Worm (Caenorhabditis elegans) whole organism, mixed stage, embryonic: ENCODE results near the gene W10G11.1.

Experiments
- bed-3 ChIP-seq: fragments of 200-800 bp; sonication (Bioruptor generic); optimal IDR thresholded peaks from 3 replicates; lab custom pipeline; 2018; ENCODE audit warnings: mild to moderate bottlenecking, missing genetic modification characterization, moderate library complexity, missing compliant biosample characterization
- blmp-1 ChIP-seq: fragments of 150-350 bp; optimal IDR thresholded peaks from 2 replicates; lab custom pipeline; 2014; ENCODE audit warnings: missing biosample characterization, missing genetic modification characterization
- ceh-39 ChIP-seq: fragments of 150-350 bp; optimal IDR thresholded peaks from 2 replicates; lab custom pipeline; 2014; ENCODE audit warnings: missing biosample characterization, missing genetic modification characterization
- ceh-43 ChIP-seq: fragments of 200-800 bp; sonication (Bioruptor generic); optimal IDR thresholded peaks from 2 replicates; lab custom pipeline; 2018; ENCODE audit warnings: mild to moderate bottlenecking, missing genetic modification characterization, moderate library complexity, missing compliant biosample characterization
- ceh-83 ChIP-seq: fragments of 200-800 bp; sonication (Bioruptor generic); optimal IDR thresholded peaks from 2 replicates; lab custom pipeline; 2018; ENCODE audit warnings: mild to moderate bottlenecking, missing genetic modification characterization, missing compliant biosample characterization
- ces-1 ChIP-seq: fragments of 150-350 bp; optimal IDR thresholded peaks from 2 replicates; lab custom pipeline; 2014; ENCODE audit warnings: missing biosample characterization, missing genetic modification reagents, missing genetic modification characterization
- cnd-1 ChIP-seq: fragments of 200-800 bp; sonication (Bioruptor generic); optimal IDR thresholded peaks from 2 replicates; lab custom pipeline; 2018; ENCODE audit warnings: mild to moderate bottlenecking, missing genetic modification characterization, missing compliant biosample characterization
- drap-1 ChIP-seq: fragments of 200-800 bp; sonication (Bioruptor generic); optimal IDR thresholded peaks from 3 replicates; lab custom pipeline; 2018; ENCODE audit warnings: mild to moderate bottlenecking, missing genetic modification characterization, missing compliant biosample characterization
- elt-1 ChIP-seq: sonication (generic microtip); optimal IDR thresholded peaks from 2 replicates; lab custom pipeline; 2017; ENCODE audit warnings: missing genetic modification characterization, mild to moderate bottlenecking, missing compliant biosample characterization, antibody characterized with exemption, moderate library complexity, borderline replicate concordance; ENCODE audit not compliant: insufficient read depth
- elt-3 ChIP-seq: fragments of 150-350 bp; optimal IDR thresholded peaks from 2 replicates; lab custom pipeline; 2014; ENCODE audit warnings: missing biosample characterization, missing genetic modification characterization
- ham-2 ChIP-seq: fragments of 200-800 bp; sonication (Bioruptor generic); optimal IDR thresholded peaks from 2 replicates; lab custom pipeline; 2018; ENCODE audit warnings: mild to moderate bottlenecking, missing genetic modification characterization, missing compliant biosample characterization
- hlh-1 ChIP-seq: fragments of 150-350 bp; optimal IDR thresholded peaks from 2 replicates; lab custom pipeline; 2014; ENCODE audit warnings: missing biosample characterization, missing genetic modification reagents, missing genetic modification characterization
- lin-32 ChIP-seq: fragments of 200-800 bp; sonication (Bioruptor generic); optimal IDR thresholded peaks from 2 replicates; lab custom pipeline; 2018; ENCODE audit warnings: mild to moderate bottlenecking, missing genetic modification characterization, missing compliant biosample characterization
- lsy-2 ChIP-seq: fragments of 150-350 bp; optimal IDR thresholded peaks from 2 replicates; lab custom pipeline; 2014; ENCODE audit warnings: missing biosample characterization, missing genetic modification characterization
- mep-1 ChIP-seq: fragments of 150-350 bp; optimal IDR thresholded peaks from 2 replicates; lab custom pipeline; 2017; ENCODE audit warnings: missing biosample characterization, missing genetic modification reagents, missing genetic modification characterization, inconsistent platforms
- mls-2 ChIP-seq: sonication (generic microtip); optimal IDR thresholded peaks from 2 replicates; lab custom pipeline; 2016; ENCODE audit warnings: mild to moderate bottlenecking, missing genetic modification characterization, moderate library complexity, missing compliant biosample characterization
- nhr-12 ChIP-seq: fragments of 150-350 bp; optimal IDR thresholded peaks from 2 replicates; lab custom pipeline; 2014; ENCODE audit warnings: missing biosample characterization, missing genetic modification characterization
- nhr-2 ChIP-seq: fragments of 150-350 bp; optimal IDR thresholded peaks from 2 replicates; lab custom pipeline; 2014; ENCODE audit warnings: missing biosample characterization, missing genetic modification characterization
- nhr-237 ChIP-seq: fragments of 150-350 bp; optimal IDR thresholded peaks from 2 replicates; lab custom pipeline; 2014; ENCODE audit warnings: missing biosample characterization, missing genetic modification characterization
- nhr-28 ChIP-seq: fragments of 150-350 bp; optimal IDR thresholded peaks from 2 replicates; lab custom pipeline; 2014; ENCODE audit warnings: missing biosample characterization, missing genetic modification characterization
- nhr-76 ChIP-seq: sonication (generic microtip); optimal IDR thresholded peaks from 2 replicates; lab custom pipeline; 2017; ENCODE audit warnings: missing biosample characterization, missing genetic modification characterization
- pha-4 ChIP-seq: fragments of 150-350 bp; optimal IDR thresholded peaks from 2 replicates; lab custom pipeline; 2018; ENCODE audit warnings: missing biosample characterization, missing genetic modification reagents, missing genetic modification characterization
- sem-2 ChIP-seq: fragments of 200-800 bp; sonication (Bioruptor generic); optimal IDR thresholded peaks from 2 replicates; lab custom pipeline; 2018; ENCODE audit warnings: mild to moderate bottlenecking, missing genetic modification characterization, missing compliant biosample characterization
- snpc-4 ChIP-seq: fragments of 150-350 bp; optimal IDR thresholded peaks from 2 replicates; lab custom pipeline; 2014; ENCODE audit warnings: missing biosample characterization, missing genetic modification characterization
- sptf-1 ChIP-seq: sonication (generic microtip); optimal IDR thresholded peaks from 2 replicates; lab custom pipeline; 2017; ENCODE audit warnings: mild to moderate bottlenecking, missing genetic modification characterization, moderate library complexity, missing compliant biosample characterization
- tbx-8 ChIP-seq: fragments of 200-800 bp; sonication (Bioruptor generic); optimal IDR thresholded peaks from 2 replicates; lab custom pipeline; 2018; ENCODE audit warnings: mild to moderate bottlenecking, missing genetic modification characterization, moderate library complexity, missing compliant biosample characterization
- unc-120 ChIP-seq: sonication (generic microtip); optimal IDR thresholded peaks from 2 replicates; lab custom pipeline; 2017; ENCODE audit warnings: missing genetic modification characterization, missing compliant biosample characterization; ENCODE audit not compliant: poor library complexity, severe bottlenecking
- unc-39 ChIP-seq: fragments of 150-350 bp; optimal IDR thresholded peaks from 2 replicates; lab custom pipeline; 2014; ENCODE audit warnings: missing biosample characterization, missing genetic modification characterization
- unc-62 ChIP-seq: fragments of 150-350 bp; optimal IDR thresholded peaks from 2 replicates; lab custom pipeline; 2014; ENCODE audit warnings: missing biosample characterization, missing genetic modification reagents, missing genetic modification characterization
- zip-8 ChIP-seq: fragments of 150-350 bp; optimal IDR thresholded peaks from 2 replicates; lab custom pipeline; 2014; ENCODE audit warnings: missing biosample characterization, missing genetic modification characterization
- ztf-11 ChIP-seq: fragments of 150-350 bp; optimal IDR thresholded peaks from 2 replicates; lab custom pipeline; 2014; ENCODE audit warnings: missing biosample characterization, missing genetic modification characterization

Gene W10G11.1

ce11 chrII:3560592-3560991 lies at the start of gene W10G11.1:
W10G11.1 (minus strand) TSS chrII:3560692.
- TF ChIP-seq drap-1: no peak
- no peak for TF ChIP-seq ham-2
- no peak for TF ChIP-seq sptf-1

- TF ChIP-seq ceh-43: no peak
- no peak for TF ChIP-seq sem-2 (GFP tag; lab: Kevin White, UChicago)
- TF ChIP-seq snpc-4 (tag; lab: Kevin White, UChicago): no peak
- TF ChIP-seq elt-1 (tag; lab: Kevin White, UChicago): no peak
- no peak for TF ChIP-seq ceh-39 (tag; lab: Kevin White, UChicago)
- TF ChIP-seq ces-1 (GFP tag; lab: Kevin White, UChicago): no peak
Measured at ce11 chrII:3609764-3610163, 49.3 kb upstream of the W10G11.1 start, which contains the start of gene Y49F6A.5. Y49F6A.5 (minus strand) TSS chrII:3609864.

- TF ChIP-seq unc-39 (tag; lab: Kevin White, UChicago): no peak
- no peak for TF ChIP-seq sptf-1
- TF ChIP-seq ces-1 (GFP tag; lab: Kevin White, UChicago): no peak
- no peak for TF ChIP-seq zip-8 (tag; lab: Kevin White, UChicago)
- TF ChIP-seq lin-32 (GFP tag; lab: Kevin White, UChicago): no peak
- no peak for TF ChIP-seq nhr-28
- no peak for TF ChIP-seq mls-2 (tag; lab: Kevin White, UChicago)
- TF ChIP-seq ceh-39 (tag; lab: Kevin White, UChicago): no peak
- no peak for TF ChIP-seq mep-1 (tag; lab: Kevin White, UChicago)
- no peak for TF ChIP-seq drap-1
- no peak for TF ChIP-seq pha-4 (tag; lab: Kevin White, UChicago)
- TF ChIP-seq unc-62 (GFP tag; lab: Kevin White, UChicago): no peak
- no peak for TF ChIP-seq nhr-237 (tag; lab: Kevin White, UChicago)
- no peak for TF ChIP-seq nhr-2 (tag; lab: Kevin White, UChicago)
- no peak for TF ChIP-seq elt-3 (tag; lab: Kevin White, UChicago)
- TF ChIP-seq nhr-12 (tag; lab: Kevin White, UChicago): no peak
- TF ChIP-seq tbx-8 (GFP tag; lab: Kevin White, UChicago): no peak
- TF ChIP-seq hlh-1 (tag; lab: Kevin White, UChicago): no peak
- no peak for TF ChIP-seq elt-1 (tag; lab: Kevin White, UChicago)
Measured at ce11 chrII:3604578-3604977, 44.1 kb upstream of the W10G11.1 start.

- TF ChIP-seq ces-1 (GFP tag; lab: Kevin White, UChicago): no peak
- no peak for TF ChIP-seq blmp-1 (tag; lab: Kevin White, UChicago)
- no peak for TF ChIP-seq mep-1 (tag; lab: Kevin White, UChicago)
- no peak for TF ChIP-seq unc-120
- no peak for TF ChIP-seq lin-32 (GFP tag; lab: Kevin White, UChicago)
- TF ChIP-seq nhr-76: no peak
- TF ChIP-seq nhr-2 (tag; lab: Kevin White, UChicago): no peak
- TF ChIP-seq ceh-83: no peak
Measured at ce11 chrII:3598721-3599120, 38.2 kb upstream of the W10G11.1 start, which contains the start of gene Y49F6A.11. Y49F6A.11 (minus strand) TSS chrII:3598821.

- no peak for TF ChIP-seq lin-32 (GFP tag; lab: Kevin White, UChicago)
- TF ChIP-seq zip-8 (tag; lab: Kevin White, UChicago): no peak
- no peak for TF ChIP-seq ceh-43
- TF ChIP-seq ztf-11 (tag; lab: Kevin White, UChicago): no peak
- no peak for TF ChIP-seq nhr-2 (tag; lab: Kevin White, UChicago)
- TF ChIP-seq ceh-83: no peak
- no peak for TF ChIP-seq elt-3 (tag; lab: Kevin White, UChicago)
- TF ChIP-seq snpc-4 (tag; lab: Kevin White, UChicago): no peak
Measured at ce11 chrII:3595339-3595738, 34.8 kb upstream of the W10G11.1 start, which contains the start of gene Y49F6A.12. Y49F6A.12 (plus strand) TSS chrII:3595639.

ce11 chrII:3583402-3583801 lies 22.9 kb upstream of the W10G11.1 start, which contains the start of gene srh-60:
srh-60 (plus strand) TSS chrII:3583702.
- TF ChIP-seq elt-1 (tag; lab: Kevin White, UChicago) (no peak), bed-3 (no peak), ceh-43 (no peak), lin-32 (GFP tag; lab: Kevin White, UChicago) (no peak), tbx-8 (GFP tag; lab: Kevin White, UChicago) (no peak), zip-8 (tag; lab: Kevin White, UChicago) (no peak), ham-2 (no peak), cnd-1 (tag; lab: Kevin White, UChicago) (no peak), lsy-2 (tag; lab: Kevin White, UChicago) (no peak), pha-4 (tag; lab: Kevin White, UChicago) (no peak), ceh-39 (tag; lab: Kevin White, UChicago) (no peak), elt-3 (tag; lab: Kevin White, UChicago) (no peak), unc-62 (GFP tag; lab: Kevin White, UChicago) (no peak)
